Worm (Caenorhabditis elegans): Measurements from ENCODE around the gene C07E3.3.
A peak's percentile ranks its signal among the peaks of the same experiment; 100 is the strongest.

C07E3.3 gene

ce11 chrII:10360487-10360886 lies 3.2 kb upstream of the C07E3.3 start, which contains the start of gene C07E3.4:
TSS of gene C07E3.4 (plus strand) at chrII:10360787.
- TF ChIP-seq hrde-1 (tag; optimal IDR thresholded peaks at IDR 0.05; ENCODE audit: borderline replicate concordance) (no peak), K11D2.4 (GFP tag; IDR thresholded peaks at IDR 0.05) (no peak), ceh-91 (GFP tag; IDR thresholded peaks at IDR 0.05) (no peak), let-526 (GFP tag; IDR thresholded peaks at IDR 0.05) (no peak), ztf-25 (GFP tag; IDR thresholded peaks at IDR 0.05) (no peak), unc-130 (GFP tag; optimal IDR thresholded peaks at IDR 0.05) (no peak), mes-4 (tag; optimal IDR thresholded peaks at IDR 0.05) (no peak), sea-2 (GFP tag; IDR thresholded peaks at IDR 0.05) (no peak), F55B11.4 (tag; optimal IDR thresholded peaks at IDR 0.05; ENCODE audit: borderline replicate concordance, insufficient read depth) (no peak), F37B4.10 (GFP tag; IDR thresholded peaks at IDR 0.05) (no peak)

ce11 chrII:10351963-10352362 lies 5.4 kb downstream of the C07E3.3 start, which contains the start of gene C07E3.8:
TSS of gene C07E3.8 (plus strand) at chrII:10352263.
- TF ChIP-seq xnd-1 (tag; optimal IDR thresholded peaks at IDR 0.05) (no peak), ztf-25 (GFP tag; IDR thresholded peaks at IDR 0.05) (no peak), lin-54 (GFP tag; optimal IDR thresholded peaks at IDR 0.05) (no peak), madf-8 (GFP tag; conservative IDR thresholded peaks at IDR 0.05) (no peak), ceh-100 (GFP tag; IDR thresholded peaks at IDR 0.05) (no peak), tbp1 (GFP tag; optimal IDR thresholded peaks at IDR 0.05) (no peak), sdz-38 (tag; optimal IDR thresholded peaks at IDR 0.05) (no peak), ZK185.1 (tag; optimal IDR thresholded peaks at IDR 0.05; ENCODE audit: poor library complexity, severe bottlenecking) (no peak), B0035.1 (tag; optimal IDR thresholded peaks at IDR 0.05) (no peak), unc-62 (GFP tag; optimal IDR thresholded peaks at IDR 0.05) (no peak)

- TF ChIP-seq aptf-2 (GFP tag; conservative IDR thresholded peaks at IDR 0.05) (no peak), attf-3 (GFP tag; conservative IDR thresholded peaks at IDR 0.05) (peak; percentile 90), lin-35 (GFP tag; optimal IDR thresholded peaks at IDR 0.05) (peak in 1 of 3 experiments; percentile 58), lin-54 (GFP tag; optimal IDR thresholded peaks at IDR 0.05) (peak; percentile 79), efl-1 (GFP tag; optimal IDR thresholded peaks at IDR 0.05) (peak; percentile 53), ztf-18 (tag; optimal IDR thresholded peaks at IDR 0.05) (no peak), nhr-80 (tag; optimal IDR thresholded peaks at IDR 0.05) (no peak), nfya-2 (GFP tag; IDR thresholded peaks at IDR 0.05) (no peak), snpc-4 (GFP tag; optimal IDR thresholded peaks at IDR 0.05) (no peak), snpc-4 (tag; optimal IDR thresholded peaks at IDR 0.05) (no peak), dpl-1 (GFP tag; optimal IDR thresholded peaks at IDR 0.05) (peak; percentile 66), ama-1 (optimal IDR thresholded peaks at IDR 0.05) (no peak), ama-1 (GFP tag; optimal IDR thresholded peaks at IDR 0.05) (no peak)
Observed at ce11 chrII:10350487-10350886, 6.8 kb downstream of the C07E3.3 start, which contains the start of gene C07E3.9. TSS of gene C07E3.9 (plus strand) at chrII:10350756.

ce11 chrII:10349915-10350314 lies 7.4 kb downstream of the C07E3.3 start, which contains the start of gene stip-1:
TSS of gene stip-1 (minus strand) at chrII:10350012.
- no peak for TF ChIP-seq F49E8.2 (tag; optimal IDR thresholded peaks at IDR 0.05; ENCODE audit: insufficient read depth)
- no peak for TF ChIP-seq cebp-1 (GFP tag; IDR thresholded peaks at IDR 0.05)
- TF ChIP-seq cebp-1 (tag; optimal IDR thresholded peaks at IDR 0.05), result peak; percentile 48
- TF ChIP-seq somi-1 (GFP tag; optimal IDR thresholded peaks at IDR 0.05), result no peak

Measured in whole organism, young adult.